Worm (Caenorhabditis elegans) whole organism, mixed stage, embryonic: Measurements from ENCODE around the gene C17H12.12.

Source experiments
- bed-3 ChIP-seq: fragments of 200-800 bp; sonication (Bioruptor generic); optimal IDR thresholded peaks from 3 replicates; lab custom pipeline; 2018; ENCODE audit warnings: mild to moderate bottlenecking, missing genetic modification characterization, moderate library complexity, missing compliant biosample characterization
- blmp-1 ChIP-seq: fragments of 150-350 bp; optimal IDR thresholded peaks from 2 replicates; lab custom pipeline; 2014; ENCODE audit warnings: missing biosample characterization, missing genetic modification characterization
- ceh-39 ChIP-seq: fragments of 150-350 bp; optimal IDR thresholded peaks from 2 replicates; lab custom pipeline; 2014; ENCODE audit warnings: missing biosample characterization, missing genetic modification characterization
- ceh-43 ChIP-seq: fragments of 200-800 bp; sonication (Bioruptor generic); optimal IDR thresholded peaks from 2 replicates; lab custom pipeline; 2018; ENCODE audit warnings: mild to moderate bottlenecking, missing genetic modification characterization, moderate library complexity, missing compliant biosample characterization
- ceh-83 ChIP-seq: fragments of 200-800 bp; sonication (Bioruptor generic); optimal IDR thresholded peaks from 2 replicates; lab custom pipeline; 2018; ENCODE audit warnings: mild to moderate bottlenecking, missing genetic modification characterization, missing compliant biosample characterization
- ces-1 ChIP-seq: fragments of 150-350 bp; optimal IDR thresholded peaks from 2 replicates; lab custom pipeline; 2014; ENCODE audit warnings: missing biosample characterization, missing genetic modification reagents, missing genetic modification characterization
- cnd-1 ChIP-seq: fragments of 200-800 bp; sonication (Bioruptor generic); optimal IDR thresholded peaks from 2 replicates; lab custom pipeline; 2018; ENCODE audit warnings: mild to moderate bottlenecking, missing genetic modification characterization, missing compliant biosample characterization
- drap-1 ChIP-seq: fragments of 200-800 bp; sonication (Bioruptor generic); optimal IDR thresholded peaks from 3 replicates; lab custom pipeline; 2018; ENCODE audit warnings: mild to moderate bottlenecking, missing genetic modification characterization, missing compliant biosample characterization
- elt-1 ChIP-seq: sonication (generic microtip); optimal IDR thresholded peaks from 2 replicates; lab custom pipeline; 2017; ENCODE audit warnings: missing genetic modification characterization, mild to moderate bottlenecking, missing compliant biosample characterization, antibody characterized with exemption, moderate library complexity, borderline replicate concordance; ENCODE audit not compliant: insufficient read depth
- elt-3 ChIP-seq: fragments of 150-350 bp; optimal IDR thresholded peaks from 2 replicates; lab custom pipeline; 2014; ENCODE audit warnings: missing biosample characterization, missing genetic modification characterization
- flh-1 ChIP-seq: fragments of 200-800 bp; sonication (Bioruptor generic); optimal IDR thresholded peaks from 2 replicates; lab custom pipeline; 2018; ENCODE audit warnings: mild to moderate bottlenecking, missing genetic modification characterization, moderate library complexity, missing compliant biosample characterization
- ham-2 ChIP-seq: fragments of 200-800 bp; sonication (Bioruptor generic); optimal IDR thresholded peaks from 2 replicates; lab custom pipeline; 2018; ENCODE audit warnings: mild to moderate bottlenecking, missing genetic modification characterization, missing compliant biosample characterization
- hlh-1 ChIP-seq: fragments of 150-350 bp; optimal IDR thresholded peaks from 2 replicates; lab custom pipeline; 2014; ENCODE audit warnings: missing biosample characterization, missing genetic modification reagents, missing genetic modification characterization
- lin-32 ChIP-seq: fragments of 200-800 bp; sonication (Bioruptor generic); optimal IDR thresholded peaks from 2 replicates; lab custom pipeline; 2018; ENCODE audit warnings: mild to moderate bottlenecking, missing genetic modification characterization, missing compliant biosample characterization
- lsy-2 ChIP-seq: fragments of 150-350 bp; optimal IDR thresholded peaks from 2 replicates; lab custom pipeline; 2014; ENCODE audit warnings: missing biosample characterization, missing genetic modification characterization
- mab-5 ChIP-seq: fragments of 150-350 bp; optimal IDR thresholded peaks from 2 replicates; lab custom pipeline; 2014; ENCODE audit warnings: missing biosample characterization, missing genetic modification characterization
- mep-1 ChIP-seq: fragments of 150-350 bp; optimal IDR thresholded peaks from 2 replicates; lab custom pipeline; 2017; ENCODE audit warnings: missing biosample characterization, missing genetic modification reagents, missing genetic modification characterization, inconsistent platforms
- nhr-12 ChIP-seq: fragments of 150-350 bp; optimal IDR thresholded peaks from 2 replicates; lab custom pipeline; 2014; ENCODE audit warnings: missing biosample characterization, missing genetic modification characterization
- nhr-2 ChIP-seq: fragments of 150-350 bp; optimal IDR thresholded peaks from 2 replicates; lab custom pipeline; 2014; ENCODE audit warnings: missing biosample characterization, missing genetic modification characterization
- nhr-237 ChIP-seq: fragments of 150-350 bp; optimal IDR thresholded peaks from 2 replicates; lab custom pipeline; 2014; ENCODE audit warnings: missing biosample characterization, missing genetic modification characterization
- nhr-28 ChIP-seq: fragments of 150-350 bp; optimal IDR thresholded peaks from 2 replicates; lab custom pipeline; 2014; ENCODE audit warnings: missing biosample characterization, missing genetic modification characterization
- nhr-76 ChIP-seq: sonication (generic microtip); optimal IDR thresholded peaks from 2 replicates; lab custom pipeline; 2017; ENCODE audit warnings: missing biosample characterization, missing genetic modification characterization
- pha-4 ChIP-seq: fragments of 150-350 bp; optimal IDR thresholded peaks from 2 replicates; lab custom pipeline; 2018; ENCODE audit warnings: missing biosample characterization, missing genetic modification reagents, missing genetic modification characterization
- sem-2 ChIP-seq: fragments of 200-800 bp; sonication (Bioruptor generic); optimal IDR thresholded peaks from 2 replicates; lab custom pipeline; 2018; ENCODE audit warnings: mild to moderate bottlenecking, missing genetic modification characterization, missing compliant biosample characterization
- snpc-4 ChIP-seq: fragments of 150-350 bp; optimal IDR thresholded peaks from 2 replicates; lab custom pipeline; 2014; ENCODE audit warnings: missing biosample characterization, missing genetic modification characterization
- sptf-1 ChIP-seq: sonication (generic microtip); optimal IDR thresholded peaks from 2 replicates; lab custom pipeline; 2017; ENCODE audit warnings: mild to moderate bottlenecking, missing genetic modification characterization, moderate library complexity, missing compliant biosample characterization
- tbx-8 ChIP-seq: fragments of 200-800 bp; sonication (Bioruptor generic); optimal IDR thresholded peaks from 2 replicates; lab custom pipeline; 2018; ENCODE audit warnings: mild to moderate bottlenecking, missing genetic modification characterization, moderate library complexity, missing compliant biosample characterization
- unc-120 ChIP-seq: sonication (generic microtip); optimal IDR thresholded peaks from 2 replicates; lab custom pipeline; 2017; ENCODE audit warnings: missing genetic modification characterization, missing compliant biosample characterization; ENCODE audit not compliant: poor library complexity, severe bottlenecking
- unc-39 ChIP-seq: fragments of 150-350 bp; optimal IDR thresholded peaks from 2 replicates; lab custom pipeline; 2014; ENCODE audit warnings: missing biosample characterization, missing genetic modification characterization
- unc-62 ChIP-seq: fragments of 150-350 bp; optimal IDR thresholded peaks from 2 replicates; lab custom pipeline; 2014; ENCODE audit warnings: missing biosample characterization, missing genetic modification reagents, missing genetic modification characterization
- zip-8 ChIP-seq: fragments of 150-350 bp; optimal IDR thresholded peaks from 2 replicates; lab custom pipeline; 2014; ENCODE audit warnings: missing biosample characterization, missing genetic modification characterization
- ztf-11 ChIP-seq: fragments of 150-350 bp; optimal IDR thresholded peaks from 2 replicates; lab custom pipeline; 2014; ENCODE audit warnings: missing biosample characterization, missing genetic modification characterization

Gene C17H12.12

ce11 chrIV:6757614-6758013 is 38.1 kb upstream of the C17H12.12 start:
- TF ChIP-seq mep-1 (no peak), zip-8 (tag; lab: Kevin White, UChicago) (no peak), flh-1 (GFP tag; lab: Kevin White, UChicago) (no peak), mab-5 (no peak), unc-120 (no peak), ces-1 (no peak), pha-4 (tag; lab: Kevin White, UChicago) (no peak), ham-2 (GFP tag; lab: Kevin White, UChicago) (no peak), sptf-1 (tag; lab: Kevin White, UChicago) (no peak), ceh-83 (GFP tag; lab: Kevin White, UChicago) (no peak), nhr-28 (no peak)

ce11 chrIV:6762416-6762815 is 33.3 kb upstream of the C17H12.12 start, which contains the start of gene spd-3:
Gene spd-3, plus strand, starts transcription at chrIV:6762716.
- TF ChIP-seq drap-1, result no peak
- no peak for TF ChIP-seq lsy-2 (tag; lab: Kevin White, UChicago)
- no peak for TF ChIP-seq hlh-1 (tag; lab: Kevin White, UChicago)
- no peak for TF ChIP-seq nhr-237
- no peak for TF ChIP-seq sem-2 (GFP tag; lab: Kevin White, UChicago)
- TF ChIP-seq mab-5, result no peak
- no peak for TF ChIP-seq unc-120
- no peak for TF ChIP-seq ceh-39 (tag; lab: Kevin White, UChicago)
- no peak for TF ChIP-seq bed-3 (GFP tag; lab: Kevin White, UChicago)
- no peak for TF ChIP-seq lin-32 (GFP tag; lab: Kevin White, UChicago)
- no peak for TF ChIP-seq nhr-76 (tag; lab: Kevin White, UChicago)
- no peak for TF ChIP-seq unc-39 (tag; lab: Kevin White, UChicago)
- TF ChIP-seq, all 35 proteins: peak for 0

ce11 chrIV:6767240-6767639 is 28.5 kb upstream of the C17H12.12 start:
- TF ChIP-seq ceh-39 (tag; lab: Kevin White, UChicago) (no peak), elt-3 (no peak), unc-120 (peak; percentile 35), ceh-43 (no peak), unc-62 (GFP tag; lab: Kevin White, UChicago) (no peak), pha-4 (tag; lab: Kevin White, UChicago) (no peak), elt-1 (tag; lab: Kevin White, UChicago) (no peak), tbx-8 (GFP tag; lab: Kevin White, UChicago) (no peak), ces-1 (peak; percentile 79), nhr-2 (tag; lab: Kevin White, UChicago) (no peak), blmp-1 (tag; lab: Kevin White, UChicago) (no peak), lin-32 (GFP tag; lab: Kevin White, UChicago) (no peak), snpc-4 (tag; lab: Kevin White, UChicago) (no peak), ztf-11 (tag; lab: Kevin White, UChicago) (no peak), unc-39 (tag; lab: Kevin White, UChicago) (no peak), mep-1 (peak; percentile 7), sptf-1 (tag; lab: Kevin White, UChicago) (no peak), cnd-1 (tag; lab: Kevin White, UChicago) (no peak), hlh-1 (tag; lab: Kevin White, UChicago) (no peak)
- TF ChIP-seq, all 35 proteins: peak for 3

ce11 chrIV:6770407-6770883 is 25.3 kb upstream of the C17H12.12 start, which contains the start of gene anat-1:
Gene anat-1, plus strand, starts transcription at chrIV:6770833.
- TF ChIP-seq lin-32 (GFP tag; lab: Kevin White, UChicago), result no peak
- TF ChIP-seq lsy-2 (tag; lab: Kevin White, UChicago), result no peak
- no peak for TF ChIP-seq nhr-12 (tag; lab: Kevin White, UChicago)

- no peak for TF ChIP-seq elt-3
- TF ChIP-seq nhr-237, result no peak
- no peak for TF ChIP-seq mab-5
- TF ChIP-seq unc-62 (GFP tag; lab: Kevin White, UChicago), result no peak
- TF ChIP-seq sptf-1 (tag; lab: Kevin White, UChicago), result no peak
- TF ChIP-seq unc-39 (tag; lab: Kevin White, UChicago), result no peak
- no peak for TF ChIP-seq cnd-1 (tag; lab: Kevin White, UChicago)
- TF ChIP-seq ham-2 (GFP tag; lab: Kevin White, UChicago), result no peak
- TF ChIP-seq nhr-2 (tag; lab: Kevin White, UChicago), result no peak
Measured at ce11 chrIV:6771556-6771955, 24.2 kb upstream of the C17H12.12 start.
